Worm (Caenorhabditis elegans) whole organism, L2 larva: ENCODE data around the gene trim-21.

Source experiments
- R02D3.7 ChIP-seq: fragments of 150-350 bp; optimal IDR thresholded peaks from 2 replicates; lab custom pipeline; 2014; ENCODE audit warnings: missing biosample characterization, missing genetic modification characterization
- gmeb-1 ChIP-seq: fragments of 150-350 bp; optimal IDR thresholded peaks from 2 replicates; lab custom pipeline; 2014; ENCODE audit warnings: missing biosample characterization, missing genetic modification characterization
- nhr-10 ChIP-seq: sonication (generic microtip); optimal IDR thresholded peaks from 2 replicates; lab custom pipeline; 2017; ENCODE audit warnings: missing biosample characterization, missing genetic modification characterization
- nhr-23 ChIP-seq: fragments of 150-350 bp; optimal IDR thresholded peaks from 2 replicates; lab custom pipeline; 2014; ENCODE audit warnings: missing biosample characterization, missing genetic modification reagents, missing genetic modification characterization
- nhr-237 ChIP-seq: fragments of 150-350 bp; optimal IDR thresholded peaks from 2 replicates; lab custom pipeline; 2014; ENCODE audit warnings: missing biosample characterization, missing genetic modification characterization
- nhr-25 ChIP-seq: fragments of 150-350 bp; sonication (generic microtip); optimal IDR thresholded peaks from 3 replicates; lab custom pipeline; 2014; ENCODE audit warnings: missing biosample characterization, missing genetic modification characterization
- zag-1 ChIP-seq: fragments of 150-350 bp; optimal IDR thresholded peaks from 2 replicates; lab custom pipeline; 2014; ENCODE audit warnings: missing biosample characterization, missing genetic modification characterization
- ztf-11 ChIP-seq: sonication (generic microtip); optimal IDR thresholded peaks from 2 replicates; lab custom pipeline; 2017; ENCODE audit warnings: missing biosample characterization, missing genetic modification characterization

DNA sequence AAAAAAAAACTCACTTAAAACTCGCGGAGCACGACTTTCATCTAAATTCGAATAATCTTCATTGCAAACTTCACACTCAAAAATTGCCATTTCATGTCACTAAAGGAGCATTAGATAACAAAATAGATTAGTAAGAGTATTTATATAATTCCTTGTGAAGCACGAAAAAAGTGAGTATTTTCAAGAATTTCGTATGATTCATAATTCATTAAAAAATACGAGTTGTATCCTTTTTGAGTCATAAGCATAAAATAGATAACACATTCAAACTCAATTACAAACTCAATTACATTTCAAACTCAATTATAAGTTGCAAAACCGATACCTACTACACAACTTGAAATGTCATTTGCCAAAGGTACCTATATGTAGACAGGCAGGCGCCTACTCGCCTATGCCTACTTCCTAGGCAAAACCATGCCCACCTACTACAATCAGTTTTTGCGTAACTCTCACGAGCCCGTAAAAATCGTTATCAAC is 16.4 kb upstream of the trim-21 start, which contains the start of the genes ZK1240.8 and ZK1240.1:
- TF ChIP-seq nhr-23 (no peak), ztf-11 (tag; lab: Kevin White, UChicago) (no peak), gmeb-1 (no peak), zag-1 (tag; lab: Kevin White, UChicago) (no peak), nhr-10 (tag; lab: Kevin White, UChicago) (no peak), R02D3.7 (tag; lab: Kevin White, UChicago) (no peak), nhr-237 (tag; lab: Kevin White, UChicago) (no peak), nhr-25 (tag; lab: Kevin White, UChicago) (no peak)
